Worm (Caenorhabditis elegans) whole organism, L2 larva: ENCODE results near the gene Y51B9A.8.

Experiments
- nhr-11 ChIP-seq: fragments of 150-350 bp; optimal IDR thresholded peaks from 2 replicates; lab custom pipeline; 2014; ENCODE audit warnings: missing biosample characterization, missing genetic modification characterization
- nhr-23 ChIP-seq: fragments of 150-350 bp; optimal IDR thresholded peaks from 2 replicates; lab custom pipeline; 2014; ENCODE audit warnings: missing biosample characterization, missing genetic modification reagents, missing genetic modification characterization
- ztf-1 ChIP-seq: fragments of 200-800 bp; sonication (Bioruptor generic); conservative IDR thresholded peaks from 2 replicates; pipeline ENCODE4 v1.3.6; 2022; ENCODE audit warnings: missing genetic modification characterization, missing compliant biosample characterization

Gene Y51B9A.8

DNA sequence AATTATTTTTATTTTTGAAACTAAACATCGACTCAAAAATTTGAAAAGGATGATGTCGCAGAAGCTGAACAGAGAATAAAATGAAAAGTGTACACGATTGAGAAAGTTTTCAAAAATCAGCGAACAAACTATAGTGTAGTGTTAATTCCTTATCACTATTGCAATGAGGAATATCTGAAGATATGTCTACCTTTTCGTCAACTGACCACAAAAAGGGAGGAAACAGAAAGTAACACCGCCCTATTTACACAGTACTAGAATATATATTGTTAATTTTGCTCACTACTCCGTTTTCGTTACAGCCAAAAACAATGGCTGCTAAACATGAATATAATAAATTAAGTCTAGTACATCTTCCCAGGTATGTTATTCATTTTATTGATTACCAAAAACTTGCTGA is 49.3 kb downstream of the Y51B9A.8 start, which contains the start of gene chil-18:
Gene chil-18, plus strand, starts transcription at position 301 of the 400 bp plus-strand sequence.
- TF ChIP-seq nhr-23 (no peak), nhr-11 (tag; lab: Kevin White, UChicago) (no peak), ztf-1 (GFP tag; lab: Robert Waterston, UW) (no peak)
